Worm (Caenorhabditis elegans) whole organism, L1 larva: Measurements from ENCODE around the gene M110.3.

Experiments
- F16B12.6 ChIP-seq: fragments of 150-350 bp; optimal IDR thresholded peaks from 2 replicates; lab custom pipeline; 2014; ENCODE audit warnings: missing biosample characterization, missing genetic modification characterization
- efl-1 ChIP-seq, 4 experiments: fragments of 150-350 bp; optimal IDR thresholded peaks in 3 of 4; peaks in 1 of 4; 1 replicate in 1 of 4; 2 replicates in 3 of 4; lab custom pipeline; 2014; ENCODE audit warnings: missing biosample characterization in 2 of 4, missing genetic modification characterization in 2 of 4, missing genetic modification reagents in 2 of 4
- irx-1 ChIP-seq: sonication (generic microtip); optimal IDR thresholded peaks from 2 replicates; lab custom pipeline; 2016; ENCODE audit warnings: missing genetic modification characterization, missing compliant biosample characterization
- lin-15B ChIP-seq: fragments of 150-350 bp; sonication (generic microtip); optimal IDR thresholded peaks from 3 replicates; lab custom pipeline; 2014; ENCODE audit warnings: missing biosample characterization, missing genetic modification characterization
- nhr-11 ChIP-seq: fragments of 150-350 bp; optimal IDR thresholded peaks from 2 replicates; lab custom pipeline; 2014; ENCODE audit warnings: missing biosample characterization, missing genetic modification characterization
- nhr-19 ChIP-seq: fragments of 200-800 bp; sonication (Bioruptor generic); conservative IDR thresholded peaks from 2 replicates; pipeline ENCODE4 v1.3.6; 2022; ENCODE audit warnings: missing genetic modification characterization, missing compliant biosample characterization
- nhr-28 ChIP-seq: fragments of 150-350 bp; optimal IDR thresholded peaks from 2 replicates; lab custom pipeline; 2014; ENCODE audit warnings: missing biosample characterization, missing genetic modification characterization
- pax-3 ChIP-seq: fragments of 200-800 bp; sonication (Bioruptor generic); optimal IDR thresholded peaks from 2 replicates; lab custom pipeline; 2018; ENCODE audit warnings: mild to moderate bottlenecking, missing genetic modification characterization, moderate library complexity, missing compliant biosample characterization
- pqm-1 ChIP-seq: sonication (generic microtip); optimal IDR thresholded peaks from 3 replicates; lab custom pipeline; 2017; ENCODE audit warnings: missing biosample characterization, missing genetic modification characterization
- snu-23 ChIP-seq: sonication (generic microtip); optimal IDR thresholded peaks from 2 replicates; lab custom pipeline; 2016; ENCODE audit warnings: missing genetic modification characterization, missing compliant biosample characterization
- unc-130 ChIP-seq: fragments of 150-350 bp; optimal IDR thresholded peaks from 2 replicates; lab custom pipeline; 2017; ENCODE audit warnings: missing biosample characterization, missing genetic modification characterization, inconsistent platforms
- unc-62 ChIP-seq: fragments of 150-350 bp; optimal IDR thresholded peaks from 2 replicates; lab custom pipeline; 2014; ENCODE audit warnings: missing biosample characterization, missing genetic modification reagents, missing genetic modification characterization
- zag-1 ChIP-seq: fragments of 150-350 bp; optimal IDR thresholded peaks from 2 replicates; lab custom pipeline; 2014; ENCODE audit warnings: missing biosample characterization, missing genetic modification characterization
- ztf-11 ChIP-seq, 2 experiments: sonication (generic microtip); optimal IDR thresholded peaks; 2 replicates each; lab custom pipeline; 2016 to 2017; ENCODE audit warnings: missing genetic modification characterization in 2 of 2, missing biosample characterization in 1 of 2, missing compliant biosample characterization in 1 of 2

DNA sequence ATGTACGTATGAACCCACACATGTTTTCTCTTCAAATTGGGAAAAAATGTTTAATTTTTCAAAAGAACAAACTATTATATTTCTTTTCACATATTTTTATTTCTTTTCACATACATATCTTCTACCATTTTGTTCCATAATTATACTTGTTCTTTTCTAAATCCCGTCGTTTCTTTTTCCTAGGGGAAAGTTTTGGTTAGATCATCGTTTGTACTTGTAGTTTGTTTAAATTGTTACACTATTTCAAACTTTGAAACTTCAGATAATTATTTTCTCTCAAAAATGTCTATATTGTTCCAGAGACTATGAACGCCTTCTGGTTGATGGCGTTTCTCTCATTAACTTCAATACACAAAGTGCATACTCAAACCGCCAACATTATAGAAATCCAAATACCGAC lies 39.6 kb upstream of the M110.3 start, which contains the start of gene F35C11.7:
- TF ChIP-seq unc-62 (GFP tag; lab: Kevin White, UChicago) (no peak), nhr-28 (no peak), lin-15B (tag; lab: Kevin White, UChicago) (no peak), pqm-1 (tag; lab: Kevin White, UChicago) (no peak), ztf-11 (tag; optimal IDR thresholded peaks at IDR 0.05; lab: Kevin White, UChicago) (no peak), zag-1 (tag; lab: Kevin White, UChicago) (no peak), unc-130 (tag; lab: Kevin White, UChicago) (no peak), irx-1 (tag; lab: Kevin White, UChicago) (no peak), nhr-11 (no peak), pax-3 (tag; lab: Kevin White, UChicago) (no peak), efl-1 (optimal IDR thresholded peaks at IDR 0.05; lab: Kevin White, UChicago) (no peak), efl-1 (GFP tag; optimal IDR thresholded peaks at IDR 0.05 in 1 of 2; lab: Kevin White, UChicago) (no peak), nhr-19 (GFP tag; lab: Robert Waterston, UW) (no peak), F16B12.6 (tag; lab: Kevin White, UChicago) (no peak), snu-23 (GFP tag; lab: Kevin White, UChicago) (no peak)
